Worm (Caenorhabditis elegans): ENCODE data around the gene pqn-41.

The pqn-41 gene

DNA sequence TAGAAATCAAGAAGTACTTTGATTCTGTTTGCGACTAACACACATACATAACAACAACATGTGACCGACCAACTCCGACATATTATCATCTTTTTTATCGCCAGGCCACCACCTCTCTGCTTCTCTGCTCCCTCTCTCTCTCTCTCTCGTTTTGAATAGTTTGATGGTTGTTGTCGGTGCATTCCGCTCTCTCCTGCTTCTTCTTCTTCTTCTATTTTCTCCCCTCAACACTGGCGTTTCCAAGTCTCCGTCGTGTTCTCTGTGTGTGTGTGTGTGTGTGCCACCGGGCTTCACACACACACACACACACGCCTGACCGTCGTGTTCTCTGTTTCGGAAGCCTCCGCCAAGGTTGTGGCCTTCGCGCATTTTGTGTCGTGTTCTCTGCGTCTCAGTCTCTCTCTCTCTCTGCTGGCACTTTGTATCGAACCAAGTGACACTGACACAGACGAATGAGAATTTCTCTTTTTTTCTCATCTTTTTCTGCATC lies 19.3 kb downstream of the pqn-41 start (continued):
- peak; percentile 87 for TF ChIP-seq F37D6.2 (tag; optimal IDR thresholded peaks at IDR 0.05)
- TF ChIP-seq nhr-11 (tag; optimal IDR thresholded peaks at IDR 0.05): peak; percentile 93
- no peak for TF ChIP-seq aly-2 (tag; optimal IDR thresholded peaks at IDR 0.05)
- peak; percentile 99 for TF ChIP-seq dve-1 (tag; optimal IDR thresholded peaks at IDR 0.05; ENCODE audit: insufficient read depth)
- TF ChIP-seq nhr-28 (tag; optimal IDR thresholded peaks at IDR 0.05): peak; percentile 97
- TF ChIP-seq nhr-102 (tag; optimal IDR thresholded peaks at IDR 0.05): peak; percentile 97
- TF ChIP-seq spr-3 (GFP tag; optimal IDR thresholded peaks at IDR 0.05): peak; percentile 80
- no peak for TF ChIP-seq lin-15B (tag; optimal IDR thresholded peaks at IDR 0.05)
- TF ChIP-seq hmg-1.1 (GFP tag; IDR thresholded peaks at IDR 0.05): peak; percentile 96
- no peak for TF ChIP-seq ztf-11 (tag; optimal IDR thresholded peaks at IDR 0.05)
- peak; percentile 94 for TF ChIP-seq php-3 (GFP tag; IDR thresholded peaks at IDR 0.05)
- TF ChIP-seq hif-1 (tag; optimal IDR thresholded peaks at IDR 0.05): peak; percentile 69 to 89
- TF ChIP-seq rbr-2 (tag; optimal IDR thresholded peaks at IDR 0.05): peak; percentile 96
- TF ChIP-seq zfp-2 (tag; optimal IDR thresholded peaks at IDR 0.05): peak; percentile 61
- no peak for TF ChIP-seq ZK546.5 (tag; optimal IDR thresholded peaks at IDR 0.05)
- TF ChIP-seq T20F7.1 (GFP tag; optimal IDR thresholded peaks at IDR 0.05): peak; percentile 89
- TF ChIP-seq Y105C5A.15 (GFP tag; IDR thresholded peaks at IDR 0.05): 0 out of 2 replicates have a peak, but pooled peaks have one; percentile 33
- TF ChIP-seq madf-5 (GFP tag; IDR thresholded peaks at IDR 0.05): no peak
- peak; percentile 14 for TF ChIP-seq snpc-4 (tag; optimal IDR thresholded peaks at IDR 0.05)
- TF ChIP-seq mxl-3 (GFP tag; optimal IDR thresholded peaks at IDR 0.05): peak; percentile 95
- TF ChIP-seq mep-1 (tag; optimal IDR thresholded peaks at IDR 0.05): peak; percentile 97
- TF ChIP-seq nhr-10 (tag; optimal IDR thresholded peaks at IDR 0.05): peak; percentile 88
- no peak for TF ChIP-seq ZK337.2 (GFP tag; IDR thresholded peaks at IDR 0.05)

- no peak for TF ChIP-seq Y75B8A.6 (GFP tag; IDR thresholded peaks at IDR 0.05)
- TF ChIP-seq set-16 (GFP tag; IDR thresholded peaks at IDR 0.05): peak; percentile 19; the same call in 1 of the 2 replicates
- TF ChIP-seq rbr-2 (tag; optimal IDR thresholded peaks at IDR 0.05): no peak
- peak; percentile 91 for TF ChIP-seq aha-1 (tag)
- no peak for TF ChIP-seq daf-8 (GFP tag; IDR thresholded peaks at IDR 0.05)
- TF ChIP-seq tra-1 (GFP tag; IDR thresholded peaks at IDR 0.05): no peak
- no peak for TF ChIP-seq ceh-28 (tag; optimal IDR thresholded peaks at IDR 0.05)
These were observed 20.0 kb downstream of the pqn-41 start for ce11 chrIII:1925786-1926185.

ce11 chrIII:1926456-1926855 lies 20.7 kb downstream of the pqn-41 start:
- peak; percentile 73 for TF ChIP-seq F37D6.2 (tag; optimal IDR thresholded peaks at IDR 0.05)
- TF ChIP-seq dve-1 (tag; optimal IDR thresholded peaks at IDR 0.05; ENCODE audit: insufficient read depth): peak; percentile 83
- peak; percentile 97 for TF ChIP-seq ceh-20 (GFP tag; IDR thresholded peaks at IDR 0.05)
- peak; percentile 98 for TF ChIP-seq set-16 (GFP tag; IDR thresholded peaks at IDR 0.05)
- peak; percentile 81 to 90 for TF ChIP-seq mdl-1 (tag; optimal IDR thresholded peaks at IDR 0.05)
- TF ChIP-seq nhr-11 (tag; optimal IDR thresholded peaks at IDR 0.05): peak; percentile 88
- peak; percentile 85 for TF ChIP-seq lin-13 (GFP tag; optimal IDR thresholded peaks at IDR 0.05)
- peak; percentile 79 for TF ChIP-seq egl-43 (GFP tag; IDR thresholded peaks at IDR 0.05)
- peak; percentile 96 for TF ChIP-seq tra-1 (GFP tag; IDR thresholded peaks at IDR 0.05)
- TF ChIP-seq ZK337.2 (GFP tag; IDR thresholded peaks at IDR 0.05): peak; percentile 47; the same call in 1 of the 2 replicates
- TF ChIP-seq sdz-12 (GFP tag; optimal IDR thresholded peaks at IDR 0.05): no peak
- peak; percentile 36; the same call in 1 of the 2 replicates for TF ChIP-seq mxl-2 (GFP tag; conservative IDR thresholded peaks at IDR 0.05)
- TF ChIP-seq dmd-6 (GFP tag; IDR thresholded peaks at IDR 0.05): peak; percentile 100
- no peak for TF ChIP-seq zip-11 (GFP tag; IDR thresholded peaks at IDR 0.05)
- peak; percentile 19 for TF ChIP-seq spr-1 (tag; optimal IDR thresholded peaks at IDR 0.05)
- TF ChIP-seq nhr-48 (tag; optimal IDR thresholded peaks at IDR 0.05): peak; percentile 93
- TF ChIP-seq lir-3 (tag; optimal IDR thresholded peaks at IDR 0.05): no peak
- TF ChIP-seq lim-7 (GFP tag; IDR thresholded peaks at IDR 0.05): no peak
- peak; percentile 72 for TF ChIP-seq arid-1 (GFP tag; conservative IDR thresholded peaks at IDR 0.05)
- TF ChIP-seq dpl-1 (GFP tag; optimal IDR thresholded peaks at IDR 0.05): peak; percentile 32
- peak; percentile 68 to 88 for TF ChIP-seq lsy-2 (tag; optimal IDR thresholded peaks at IDR 0.05)
- TF ChIP-seq daf-16 (GFP tag; optimal IDR thresholded peaks at IDR 0.05): peak in 1 of 2 experiments; percentile 63
- TF ChIP-seq daf-16 (tag; optimal IDR thresholded peaks at IDR 0.05): peak; percentile 61
- peak; percentile 81 for TF ChIP-seq cey-2 (tag; optimal IDR thresholded peaks at IDR 0.05; ENCODE audit: borderline replicate concordance, insufficient read depth)
- no peak for TF ChIP-seq nhr-111 (GFP tag; optimal IDR thresholded peaks at IDR 0.05)
